Fruit fly (Drosophila melanogaster): ENCODE data around the gene Pbp95.

DNA sequence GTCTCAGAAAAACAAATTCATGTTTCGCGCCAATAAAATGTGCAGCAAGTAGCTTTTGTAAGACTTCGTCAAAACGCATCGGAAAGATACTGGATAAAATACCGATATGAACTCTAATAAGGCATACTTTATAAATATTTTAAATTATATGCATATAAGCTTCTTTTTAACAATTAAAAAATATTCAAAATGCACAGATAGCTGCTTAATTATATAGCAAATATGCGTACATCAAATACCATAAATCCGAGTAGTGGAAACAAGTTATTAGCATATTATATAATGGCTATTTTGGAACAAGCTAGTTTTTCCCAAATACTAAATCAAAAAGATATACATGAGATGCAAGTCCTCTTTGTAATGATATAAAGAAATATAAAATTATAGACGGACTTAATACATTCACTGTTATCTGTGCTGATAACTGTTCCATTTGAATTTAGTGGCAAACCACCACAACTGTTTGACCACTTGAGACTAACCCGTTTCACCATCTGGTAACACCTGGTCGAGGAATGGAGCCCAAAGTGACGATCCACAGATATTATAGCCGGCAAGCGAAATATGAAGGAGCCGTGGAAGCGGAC is 14.0 kb upstream of the Pbp95 start, which contains the start of gene PIG-H:
- TF ChIP-seq CG1529 (GFP tag; optimal IDR thresholded peaks at IDR 0.05) = no peak
- no peak for TF ChIP-seq CG1792 (GFP tag; optimal IDR thresholded peaks at IDR 0.05)
- peak; percentile 37 for TF ChIP-seq CG3995 (GFP tag; optimal IDR thresholded peaks at IDR 0.05)
- no peak for TF ChIP-seq CG16779 (GFP tag; IDR thresholded peaks at IDR 0.05)
- TF ChIP-seq CG8478 (optimal IDR thresholded peaks at IDR 0.05) = no peak
- no peak for TF ChIP-seq cwo (GFP tag; optimal IDR thresholded peaks at IDR 0.05)
- no peak for TF ChIP-seq hkb (optimal IDR thresholded peaks at IDR 0.05)
- no peak for TF ChIP-seq hkb (GFP tag; IDR thresholded peaks at IDR 0.05)
- TF ChIP-seq CG9932 (GFP tag; IDR thresholded peaks at IDR 0.05) = no peak
- TF ChIP-seq Awh (GFP tag; IDR thresholded peaks at IDR 0.05) = no peak
- TF ChIP-seq h (optimal IDR thresholded peaks at IDR 0.05) = no peak
- TF ChIP-seq gcm (GFP tag; optimal IDR thresholded peaks at IDR 0.05) = no peak
- no peak for TF ChIP-seq corto (GFP tag; optimal IDR thresholded peaks at IDR 0.05)
- no peak for TF ChIP-seq Dll (GFP tag; IDR thresholded peaks at IDR 0.05; ENCODE audit: partially characterized antibody)

All from whole organism, embryonic.